Fruit fly (Drosophila melanogaster): ENCODE measurements around the gene RhoGAP68F.
A peak's percentile ranks its signal among the peaks of the same experiment; 100 is the strongest.

Gene RhoGAP68F

DNA sequence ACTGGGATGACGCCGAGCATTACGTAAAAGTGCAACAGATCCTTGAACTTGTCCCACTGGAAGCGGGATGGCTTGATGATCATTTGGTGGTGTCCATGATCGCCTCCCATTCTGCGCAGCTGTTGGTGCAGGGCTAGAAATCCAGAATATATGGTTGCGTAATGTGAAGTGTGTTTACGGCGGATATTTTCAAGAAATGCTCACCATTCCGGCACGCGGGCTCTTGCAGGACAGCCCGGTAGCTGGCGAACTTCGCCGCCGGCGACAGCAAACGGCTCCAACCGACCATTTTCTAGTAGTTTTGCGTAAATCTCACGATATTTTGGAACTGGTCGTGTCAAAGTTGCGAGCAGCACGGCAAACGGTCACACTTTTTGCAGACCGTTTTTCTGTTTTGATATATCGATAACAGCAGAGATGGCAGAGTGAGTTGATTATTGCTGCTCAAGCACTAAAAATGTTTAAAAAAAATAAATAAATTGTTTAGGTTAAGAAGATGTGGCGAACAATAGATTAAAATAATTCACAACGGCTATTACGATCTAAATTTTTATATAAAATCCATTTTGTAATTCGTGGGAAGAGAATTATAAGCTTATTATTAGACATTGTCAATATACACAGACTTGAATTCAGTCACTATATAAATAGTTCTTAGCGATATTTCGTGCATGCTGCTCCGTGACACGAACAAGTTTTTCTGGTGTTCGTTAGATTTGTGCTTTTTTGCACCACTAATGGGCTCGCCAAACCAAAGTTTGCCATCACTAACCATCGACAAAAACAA is at the start of gene RhoGAP68F, which contains the start of gene ND-SGDH:
Gene RhoGAP68F, plus strand, starts transcription at position 756 of the 787 bp plus-strand sequence.
Gene ND-SGDH, minus strand, starts transcription at position 472 of the 787 bp plus-strand sequence.
- peak; percentile 72 for TF ChIP-seq noc (tag; optimal IDR thresholded peaks at IDR 0.05)

DNA sequence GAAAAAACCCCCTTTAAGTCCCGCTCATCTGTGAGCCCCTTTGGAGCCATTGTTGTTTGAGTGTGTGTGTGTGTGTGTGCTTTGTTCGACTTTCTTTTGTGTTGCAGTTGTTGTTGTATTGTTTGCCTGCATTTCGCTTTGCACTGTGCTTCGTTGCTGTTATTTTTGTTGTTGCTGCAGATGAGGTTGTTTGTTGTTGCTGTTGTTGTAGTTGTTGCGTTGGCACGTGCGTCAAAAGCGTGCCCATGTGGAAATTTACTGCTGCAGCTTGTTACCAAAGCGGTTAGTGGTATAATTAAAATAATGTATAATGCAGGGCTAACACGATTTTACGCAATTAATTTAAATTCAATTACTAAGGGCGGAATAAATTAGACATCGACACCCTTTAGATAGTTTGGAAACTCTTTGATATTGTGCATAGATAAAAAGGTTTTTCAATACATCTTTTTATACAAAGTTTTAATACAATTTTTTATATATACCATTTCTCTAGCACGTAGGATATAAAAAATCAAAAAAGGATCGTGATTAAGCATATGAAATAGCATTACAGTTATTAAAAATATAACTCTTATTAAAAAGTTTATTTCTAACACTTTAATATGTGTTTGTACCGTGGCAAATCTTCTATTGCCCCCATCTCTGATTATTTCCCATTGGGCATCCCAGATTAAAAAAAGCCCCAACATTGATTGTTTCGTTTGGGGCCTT is 48.3 kb upstream of the RhoGAP68F start:
- no peak for TF ChIP-seq noc (tag; optimal IDR thresholded peaks at IDR 0.05)

DNA sequence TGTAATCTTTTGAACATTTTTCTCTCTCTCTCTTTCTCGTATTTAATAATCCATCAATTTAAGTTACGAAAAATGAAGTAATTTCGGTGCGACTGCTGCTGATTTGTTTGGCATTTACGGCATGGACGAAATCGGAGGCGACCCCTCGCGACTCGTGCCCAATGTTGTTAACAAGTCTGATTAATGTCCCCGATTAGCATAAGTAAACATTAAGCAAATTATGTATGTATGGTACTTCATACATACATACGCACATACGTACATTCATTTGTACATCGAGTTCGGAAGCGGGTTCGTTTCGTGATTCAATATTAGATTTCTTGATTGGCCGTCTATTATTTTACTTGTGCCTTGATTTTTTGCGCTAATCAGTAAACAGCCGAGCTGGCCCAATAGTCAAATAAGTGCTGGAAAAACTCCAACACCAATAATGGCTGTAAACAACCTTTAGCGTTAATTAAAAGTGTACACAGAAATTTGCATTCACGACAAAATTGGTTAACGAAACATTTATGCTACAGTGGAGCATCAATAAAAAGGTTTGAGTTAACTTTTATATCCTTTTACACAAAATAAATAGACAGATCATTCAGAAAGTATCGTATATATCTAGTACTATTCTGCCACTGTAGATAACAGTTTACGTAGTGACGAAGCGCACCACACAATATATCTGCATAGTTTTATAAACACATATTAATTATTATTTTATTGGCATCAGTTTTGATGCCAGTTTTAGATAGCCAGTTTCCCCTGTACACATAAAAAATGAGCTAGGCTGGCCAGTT is 47.6 kb upstream of the RhoGAP68F start:
- peak; percentile 59 for TF ChIP-seq noc (tag; optimal IDR thresholded peaks at IDR 0.05)

DNA sequence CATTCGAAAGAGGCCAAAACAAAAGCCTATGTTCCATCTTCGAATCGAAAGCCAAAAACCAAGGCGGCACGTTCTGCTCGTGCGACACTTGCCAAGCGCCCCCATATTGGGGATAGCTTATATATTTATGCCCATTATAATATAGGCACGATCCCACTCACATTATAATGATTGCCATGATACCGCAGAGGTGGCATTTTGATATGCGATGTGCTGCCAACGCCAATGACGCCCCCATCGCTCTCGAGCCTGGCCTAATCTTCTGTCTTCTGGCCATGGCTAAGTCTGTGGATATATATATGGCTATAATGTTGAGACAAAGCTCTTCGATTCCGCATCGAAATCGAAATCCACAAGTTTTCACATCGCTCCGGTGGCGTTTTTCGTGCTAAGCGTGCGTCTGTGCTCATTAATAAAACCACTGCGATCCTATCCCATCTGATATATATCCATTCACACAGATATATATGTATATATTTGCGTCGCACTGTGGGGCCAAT is 45.8 kb upstream of the RhoGAP68F start:
- TF ChIP-seq noc (tag; optimal IDR thresholded peaks at IDR 0.05) = no peak

DNA sequence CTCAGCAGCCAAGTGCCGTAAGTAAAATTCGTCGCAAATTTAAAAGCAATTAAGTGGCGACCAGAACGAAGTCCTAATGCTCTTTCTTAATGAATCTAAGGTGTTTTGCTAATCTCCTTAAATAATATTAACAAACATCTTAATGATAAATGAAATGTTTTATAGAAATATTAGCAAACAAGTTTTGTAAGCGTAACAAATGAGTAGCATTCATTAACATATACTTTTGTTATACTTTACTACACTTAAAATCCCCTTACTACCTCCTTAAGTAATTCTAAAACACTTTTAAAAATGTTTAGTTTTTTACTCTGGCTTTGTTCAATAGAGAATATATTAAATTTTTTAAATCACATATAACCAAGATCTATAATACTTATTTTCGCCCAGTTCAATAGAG is 42.7 kb upstream of the RhoGAP68F start:
- no peak for TF ChIP-seq noc (tag; optimal IDR thresholded peaks at IDR 0.05)

- no peak for TF ChIP-seq noc (tag; optimal IDR thresholded peaks at IDR 0.05)
Observed at dm6 chr3L:12096799-12097662, 41.6 kb upstream of the RhoGAP68F start.

dm6 chr3L:12099329-12100031 is 39.2 kb upstream of the RhoGAP68F start:
- no peak for TF ChIP-seq noc (tag; optimal IDR thresholded peaks at IDR 0.05)

DNA sequence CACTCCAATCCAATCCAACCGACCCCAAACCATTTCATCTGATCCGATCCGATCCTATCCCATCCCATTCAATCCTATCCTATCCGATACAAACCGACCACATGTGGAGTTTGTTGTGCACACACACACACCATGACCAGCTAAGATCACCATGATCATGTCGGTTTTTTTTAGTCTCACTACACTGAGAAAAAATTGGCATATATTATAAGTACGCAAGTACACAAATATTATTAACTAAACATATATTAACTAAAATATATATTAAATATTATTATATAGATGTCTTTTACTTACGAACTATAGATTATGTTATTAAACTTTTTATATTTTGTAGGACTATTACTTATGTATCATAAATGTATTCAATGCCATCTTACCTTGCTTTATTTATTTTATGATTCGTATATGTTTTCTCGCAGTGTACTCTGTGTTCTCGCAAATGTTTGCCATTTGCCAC is 36.7 kb upstream of the RhoGAP68F start:
- TF ChIP-seq noc (tag; optimal IDR thresholded peaks at IDR 0.05) = peak; percentile 29

DNA sequence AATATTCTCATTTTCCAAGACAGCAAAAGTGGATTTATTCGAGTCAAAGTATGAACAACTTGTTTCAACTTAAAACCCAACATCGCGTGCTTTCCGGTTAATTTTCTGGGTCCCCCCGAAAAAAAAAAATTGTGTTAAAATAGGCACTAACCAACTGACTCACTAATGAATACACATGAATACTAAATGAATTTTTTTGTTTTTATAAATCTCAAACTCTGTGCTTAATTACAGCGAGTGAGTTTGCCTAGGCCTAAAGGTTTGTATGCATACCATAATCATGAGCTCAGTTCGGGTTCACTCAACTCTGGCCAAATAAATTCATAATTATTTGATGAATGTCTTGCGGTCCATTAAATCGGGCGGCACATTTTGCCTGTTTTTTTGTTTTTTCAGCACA is 31.3 kb upstream of the RhoGAP68F start:
- TF ChIP-seq noc (tag; optimal IDR thresholded peaks at IDR 0.05) = no peak

- no peak for TF ChIP-seq noc (tag; optimal IDR thresholded peaks at IDR 0.05)
Observed at dm6 chr3L:12108515-12108914, 30.2 kb upstream of the RhoGAP68F start.

DNA sequence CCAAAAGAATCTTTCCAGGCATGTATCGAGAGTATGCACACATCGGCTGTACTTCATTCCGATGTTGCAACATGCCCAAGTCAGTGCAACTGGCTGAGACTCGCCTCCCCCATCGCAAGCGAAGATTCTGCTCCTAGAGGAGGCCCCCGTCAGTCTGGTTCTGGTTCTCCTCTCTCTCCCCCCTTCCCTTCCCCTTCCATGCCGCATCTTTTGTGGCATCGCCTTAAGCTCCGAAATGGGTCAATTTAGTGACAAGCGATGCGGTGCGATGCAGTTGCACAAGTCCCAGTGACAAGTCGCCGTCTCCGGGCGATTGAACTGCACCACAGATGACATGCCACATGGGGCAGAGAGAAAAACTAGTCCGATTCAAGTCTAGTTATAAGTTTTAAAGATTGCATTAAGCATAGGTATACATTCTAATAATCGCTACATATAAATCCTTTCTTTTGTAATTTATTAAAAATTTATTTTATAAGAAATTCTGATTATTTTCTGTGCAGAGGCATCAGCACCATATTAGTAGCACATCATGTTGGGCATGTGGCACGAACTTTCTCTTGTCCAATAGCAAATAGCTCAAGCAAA is 29.5 kb upstream of the RhoGAP68F start:
- TF ChIP-seq noc (tag; optimal IDR thresholded peaks at IDR 0.05) = no peak

- no peak for TF ChIP-seq noc (tag; optimal IDR thresholded peaks at IDR 0.05)
Observed at dm6 chr3L:12111081-12111958, 27.3 kb upstream of the RhoGAP68F start.

DNA sequence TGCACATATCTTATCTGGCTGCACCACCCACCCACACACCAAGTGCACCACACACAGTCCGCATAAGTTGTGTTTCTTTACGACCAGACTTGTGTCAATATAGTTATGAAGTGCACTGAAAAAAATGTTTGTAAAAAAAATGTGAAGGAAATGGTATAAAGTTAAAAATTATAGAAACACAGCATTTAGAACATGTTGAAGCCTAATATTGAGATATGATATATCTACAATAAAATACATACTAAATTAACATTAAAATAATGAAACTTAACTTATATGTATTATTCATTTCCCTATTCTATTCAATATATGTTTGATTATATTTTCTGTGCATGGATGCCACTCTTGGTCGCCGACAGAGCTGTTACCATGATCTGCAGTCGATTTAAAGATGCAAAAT is 25.7 kb upstream of the RhoGAP68F start:
- no peak for TF ChIP-seq noc (tag; optimal IDR thresholded peaks at IDR 0.05)

Measured in whole organism, larva.